Worm (Caenorhabditis elegans): ENCODE measurements around the gene sptl-2.
A peak's percentile ranks its signal among the peaks of the same experiment; 100 is the strongest.

- TF ChIP-seq hmg-4 (GFP tag; optimal IDR thresholded peaks at IDR 0.05) (no peak), flt-1 (GFP tag; IDR thresholded peaks at IDR 0.05) (no peak), ceh-13 (GFP tag; optimal IDR thresholded peaks at IDR 0.05) (no peak), hnd-1 (tag; optimal IDR thresholded peaks at IDR 0.05) (no peak), ama-1 (optimal IDR thresholded peaks at IDR 0.05) (peak; percentile 39), scrt-1 (GFP tag; IDR thresholded peaks at IDR 0.05) (no peak)
These were observed 6.2 kb upstream of the sptl-2 start, which contains the start of gene lmtr-2 for ce11 chrV:8010846-8011245.

All from whole organism, early embryonic.